Fruit fly (Drosophila melanogaster) whole organism, prepupa: ENCODE results near the gene RpL14.

Source experiments
- Blimp-1 ChIP-seq: fragments of 200-800 bp; sonication (Bioruptor generic); optimal IDR thresholded peaks from 3 replicates; lab custom pipeline; 2017; ENCODE audit warnings: missing biosample characterization, missing genetic modification characterization, mild to moderate bottlenecking, moderate library complexity, missing genetic modification reagents
- CG10631 ChIP-seq: fragments of 200-800 bp; sonication (Bioruptor generic); optimal IDR thresholded peaks from 2 replicates; lab custom pipeline; 2016; ENCODE audit warnings: missing biosample characterization, missing genetic modification characterization
- CG15336 ChIP-seq: fragments of 200-800 bp; sonication (Bioruptor generic); IDR thresholded peaks from 2 replicates; pipeline ENCODE4 v1.3.6; 2022; ENCODE audit warnings: missing biosample characterization, missing genetic modification characterization
- CG31627 ChIP-seq: fragments of 200-800 bp; sonication (Bioruptor generic); optimal IDR thresholded peaks from 3 replicates; lab custom pipeline; 2016; ENCODE audit warnings: missing biosample characterization, missing genetic modification characterization
- CG32006 ChIP-seq: fragments of 200-800 bp; sonication (Bioruptor generic); optimal IDR thresholded peaks from 3 replicates; lab custom pipeline; 2017; ENCODE audit warnings: missing biosample characterization, mild to moderate bottlenecking, missing genetic modification characterization
- CG3919 ChIP-seq: fragments of 200-800 bp; sonication (Bioruptor generic); optimal IDR thresholded peaks from 3 replicates; lab custom pipeline; 2016; ENCODE audit warnings: missing biosample characterization, missing genetic modification characterization
- CG6276 ChIP-seq: fragments of 200-800 bp; sonication (Bioruptor generic); optimal IDR thresholded peaks from 2 replicates; lab custom pipeline; 2017; ENCODE audit warnings: missing biosample characterization, mild to moderate bottlenecking, missing genetic modification characterization
- CG6808 ChIP-seq: fragments of 200-800 bp; sonication (Bioruptor generic); optimal IDR thresholded peaks from 3 replicates; lab custom pipeline; 2017; ENCODE audit warnings: missing biosample characterization, missing genetic modification characterization, mild to moderate bottlenecking, moderate library complexity, missing genetic modification reagents
- CG6854 ChIP-seq: fragments of 200-800 bp; sonication (Bioruptor generic); optimal IDR thresholded peaks from 2 replicates; lab custom pipeline; 2017; ENCODE audit warnings: missing biosample characterization, mild to moderate bottlenecking, missing genetic modification characterization
- CG7368 ChIP-seq: fragments of 200-800 bp; sonication (Bioruptor generic); optimal IDR thresholded peaks from 3 replicates; lab custom pipeline; 2016; ENCODE audit warnings: missing biosample characterization, missing genetic modification characterization
- CG8319 ChIP-seq: fragments of 200-800 bp; sonication (Bioruptor generic); optimal IDR thresholded peaks from 3 replicates; lab custom pipeline; 2016; ENCODE audit warnings: missing biosample characterization, missing genetic modification characterization
- Eip78C ChIP-seq: fragments of 200-800 bp; sonication (Bioruptor generic); peaks from one replicate; lab custom pipeline; 2016; ENCODE audit warnings: missing biosample characterization, missing genetic modification characterization
- Eip93F ChIP-seq: fragments of 200-800 bp; sonication (Bioruptor generic); optimal IDR thresholded peaks from 2 replicates; lab custom pipeline; 2016; ENCODE audit warnings: missing biosample characterization, mild to moderate bottlenecking, missing genetic modification characterization
- Ets21C ChIP-seq: fragments of 200-800 bp; sonication (Bioruptor generic); optimal IDR thresholded peaks from 3 replicates; lab custom pipeline; 2016; ENCODE audit warnings: missing biosample characterization, missing genetic modification characterization
- Ets96B ChIP-seq: fragments of 200-800 bp; optimal IDR thresholded peaks from 2 replicates; lab custom pipeline; 2019; ENCODE audit warnings: missing biosample characterization, mild to moderate bottlenecking, missing genetic modification characterization, moderate library complexity
- Gug ChIP-seq: fragments of 200-800 bp; sonication (Bioruptor generic); IDR thresholded peaks from 2 replicates; pipeline ENCODE4 v1.3.6; 2022; ENCODE audit warnings: missing biosample characterization, missing genetic modification characterization
- Hr38 ChIP-seq: sonication (Bioruptor generic); optimal IDR thresholded peaks from 2 replicates; lab custom pipeline; 2016; ENCODE audit warnings: missing biosample characterization, missing genetic modification characterization
- Hr39 ChIP-seq: fragments of 200-800 bp; sonication (Bioruptor generic); optimal IDR thresholded peaks from 2 replicates; lab custom pipeline; 2016; ENCODE audit warnings: missing biosample characterization, missing genetic modification characterization
- Hr4 ChIP-seq: fragments of 200-800 bp; sonication (Bioruptor generic); optimal IDR thresholded peaks from 3 replicates; lab custom pipeline; 2016; ENCODE audit warnings: missing biosample characterization, missing genetic modification characterization
- OdsH ChIP-seq: fragments of 200-800 bp; sonication (Bioruptor generic); optimal IDR thresholded peaks from 3 replicates; lab custom pipeline; 2016; ENCODE audit warnings: missing biosample characterization, missing genetic modification characterization
- Smox ChIP-seq: fragments of 200-800 bp; sonication (Bioruptor generic); optimal IDR thresholded peaks from 3 replicates; lab custom pipeline; 2016; ENCODE audit warnings: missing biosample characterization, missing genetic modification characterization
- Sox14 ChIP-seq: fragments of 200-800 bp; sonication (Bioruptor generic); optimal IDR thresholded peaks from 3 replicates; lab custom pipeline; 2016; ENCODE audit warnings: missing biosample characterization, missing genetic modification characterization
- achi ChIP-seq: fragments of 200-800 bp; sonication (Bioruptor generic); optimal IDR thresholded peaks from 3 replicates; lab custom pipeline; 2016; ENCODE audit warnings: missing biosample characterization, missing genetic modification characterization
- acj6 ChIP-seq: fragments of 200-800 bp; sonication (Bioruptor generic); optimal IDR thresholded peaks from 3 replicates; lab custom pipeline; 2016; ENCODE audit warnings: missing biosample characterization, missing genetic modification characterization
- dac ChIP-seq: fragments of 200-800 bp; sonication (Bioruptor generic); optimal IDR thresholded peaks from 2 replicates; lab custom pipeline; 2017; ENCODE audit warnings: missing biosample characterization, mild to moderate bottlenecking, missing genetic modification characterization
- dsx ChIP-seq: fragments of 200-800 bp; optimal IDR thresholded peaks from 3 replicates; lab custom pipeline; 2019; ENCODE audit warnings: missing biosample characterization, mild to moderate bottlenecking, missing genetic modification characterization, moderate library complexity; ENCODE audit not compliant: poor library complexity, severe bottlenecking
- eg ChIP-seq: fragments of 200-800 bp; sonication (Bioruptor generic); IDR thresholded peaks from 3 replicates; pipeline ENCODE4 v1.3.6; 2022; ENCODE audit warnings: missing biosample characterization, missing genetic modification characterization
- esn ChIP-seq: fragments of 200-800 bp; sonication (Bioruptor generic); optimal IDR thresholded peaks from 2 replicates; lab custom pipeline; 2016; ENCODE audit warnings: missing biosample characterization, mild to moderate bottlenecking, missing genetic modification characterization, moderate library complexity
- fd59A ChIP-seq: fragments of 200-800 bp; sonication (Bioruptor generic); optimal IDR thresholded peaks from 2 replicates; lab custom pipeline; 2017; ENCODE audit warnings: missing biosample characterization, mild to moderate bottlenecking, missing genetic modification characterization, missing genetic modification reagents
- fkh ChIP-seq: fragments of 200-800 bp; sonication (Bioruptor generic); optimal IDR thresholded peaks from 3 replicates; lab custom pipeline; 2017; ENCODE audit warnings: missing biosample characterization, mild to moderate bottlenecking, missing genetic modification characterization, moderate library complexity
- pdm3 ChIP-seq: fragments of 200-800 bp; sonication (Bioruptor generic); optimal IDR thresholded peaks from 3 replicates; lab custom pipeline; 2016; ENCODE audit warnings: missing biosample characterization, missing genetic modification characterization
- salr ChIP-seq, 2 experiments: fragments of 200-800 bp; sonication (Bioruptor generic); optimal IDR thresholded peaks; 3 replicates each; lab custom pipeline; 2016 to 2018; ENCODE audit warnings: missing biosample characterization in 2 of 2, missing genetic modification characterization in 2 of 2, mild to moderate bottlenecking in 1 of 2
- spab ChIP-seq: fragments of 200-800 bp; sonication (Bioruptor generic); optimal IDR thresholded peaks from 2 replicates; lab custom pipeline; 2017; ENCODE audit warnings: missing biosample characterization, mild to moderate bottlenecking, missing genetic modification characterization, missing genetic modification reagents
- ss ChIP-seq, 2 experiments: fragments of 200-800 bp; sonication (Bioruptor generic); optimal IDR thresholded peaks; 2 replicates in 1 of 2; 3 replicates in 1 of 2; lab custom pipeline; 2017 to 2018; ENCODE audit warnings: mild to moderate bottlenecking in 2 of 2, missing biosample characterization in 2 of 2, missing genetic modification characterization in 2 of 2, moderate library complexity in 1 of 2
- svp ChIP-seq: fragments of 200-800 bp; sonication (Bioruptor generic); peaks from one replicate; lab custom pipeline; 2016; ENCODE audit warnings: missing biosample characterization, missing genetic modification characterization
- topi ChIP-seq: fragments of 200-800 bp; sonication (Bioruptor generic); optimal IDR thresholded peaks from 3 replicates; lab custom pipeline; 2016; ENCODE audit warnings: missing biosample characterization, missing genetic modification characterization
- vri ChIP-seq: fragments of 200-800 bp; sonication (Bioruptor generic); optimal IDR thresholded peaks from 3 replicates; lab custom pipeline; 2016; ENCODE audit warnings: missing biosample characterization, mild to moderate bottlenecking, missing genetic modification characterization

Gene RpL14

dm6 chr3L:8560637-8561036, 40.2 kb upstream of the RpL14 start:
- TF ChIP-seq fd59A (GFP tag; lab: Kevin White, UChicago) = no peak

DNA sequence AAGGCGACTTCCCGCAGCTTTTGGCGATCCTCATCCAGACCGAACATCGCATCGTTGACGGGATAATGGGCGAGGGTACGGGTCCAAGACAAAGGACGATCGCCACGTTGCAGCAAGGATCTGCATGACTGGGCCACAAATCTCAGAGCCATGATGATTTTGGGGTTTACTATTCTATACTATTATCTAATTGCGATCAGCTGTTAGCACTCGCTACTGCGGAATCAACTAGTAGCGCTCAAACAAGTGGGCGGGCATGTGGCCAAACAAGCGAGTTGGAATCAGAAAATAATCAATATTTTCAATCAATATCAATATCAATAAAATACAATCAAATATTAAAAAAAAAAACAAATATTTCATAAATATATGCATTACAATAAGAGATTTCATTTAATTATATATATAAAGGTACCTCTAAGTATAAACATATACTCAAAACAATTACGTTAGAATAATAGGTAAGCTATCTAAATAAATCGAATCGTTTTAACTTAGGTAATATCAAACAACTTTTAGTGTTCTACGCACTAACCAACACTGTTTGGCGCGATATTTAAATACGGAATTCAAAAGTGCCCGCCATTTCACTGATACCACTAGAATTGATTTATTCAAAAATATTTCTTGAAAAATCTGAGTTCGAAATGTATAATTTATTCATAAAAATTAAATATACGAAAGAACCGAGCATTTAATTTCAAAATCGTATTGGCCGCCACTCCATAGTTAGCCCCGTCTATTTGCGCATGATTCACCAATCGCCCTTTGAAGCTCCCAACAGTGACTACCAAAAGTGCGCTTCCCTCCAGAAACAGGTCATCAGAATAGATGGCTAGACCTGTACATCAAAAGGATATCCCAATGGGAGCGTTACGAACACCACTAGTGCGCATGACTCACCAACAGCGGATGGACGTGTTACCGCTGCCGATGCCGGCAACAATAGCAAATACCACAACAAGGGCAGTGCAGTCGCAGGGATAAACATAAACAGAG, 24.7 kb upstream of the RpL14 start, which contains the start of the genes CG6638 and CG43078:
TSS of gene CG6638 (minus strand) at position 235 of the 999 bp plus-strand sequence.
TSS of gene CG43078 (plus strand) at position 965 of the 999 bp plus-strand sequence.
- TF ChIP-seq vri (GFP tag; lab: Kevin White, UChicago) (peak; percentile 72), CG10631 (peak; percentile 42), eg (GFP tag; lab: Robert Waterston, UW) (0 out of 3 replicates have a peak, but pooled peaks have one; percentile 13), CG8319 (GFP tag; lab: Kevin White, UChicago) (no peak), esn (peak; percentile 24), svp (peak; percentile 21)

dm6 chr3L:8578470-8578869, 22.3 kb upstream of the RpL14 start:
- TF ChIP-seq Ets96B (no peak), CG15336 (0 out of 2 replicates have a peak, but pooled peaks have one; percentile 9), Blimp-1 (GFP tag; lab: Kevin White, UChicago) (no peak), Gug (no peak), vri (GFP tag; lab: Kevin White, UChicago) (no peak), fkh (GFP tag; lab: Kevin White, UChicago) (no peak), Hr4 (no peak)

- no peak for TF ChIP-seq dsx (GFP tag; lab: Kevin White, UChicago)
- TF ChIP-seq CG6808 (GFP tag; lab: Kevin White, UChicago) = no peak
- no peak for TF ChIP-seq OdsH (GFP tag; lab: Kevin White, UChicago)
- TF ChIP-seq salr (GFP tag; optimal IDR thresholded peaks at IDR 0.05; lab: Kevin White, UChicago) = no peak
- no peak for TF ChIP-seq Smox (GFP tag; lab: Kevin White, UChicago)
- TF ChIP-seq eg (GFP tag; lab: Robert Waterston, UW) = no peak
- no peak for TF ChIP-seq CG31627
- TF ChIP-seq svp = no peak
- TF ChIP-seq Sox14 (GFP tag; lab: Kevin White, UChicago) = no peak
- no peak for TF ChIP-seq spab (GFP tag; lab: Kevin White, UChicago)
- TF ChIP-seq Hr38 (GFP tag; lab: Kevin White, UChicago) = no peak
- TF ChIP-seq Gug = no peak
- TF ChIP-seq Ets21C (GFP tag; lab: Kevin White, UChicago) = no peak
- no peak for TF ChIP-seq ss (GFP tag; optimal IDR thresholded peaks at IDR 0.05; lab: Kevin White, UChicago)
- no peak for TF ChIP-seq CG8319 (GFP tag; lab: Kevin White, UChicago)
- TF ChIP-seq acj6 = no peak
These were observed 21.3 kb upstream of the RpL14 start for dm6 chr3L:8579513-8579912.

DNA sequence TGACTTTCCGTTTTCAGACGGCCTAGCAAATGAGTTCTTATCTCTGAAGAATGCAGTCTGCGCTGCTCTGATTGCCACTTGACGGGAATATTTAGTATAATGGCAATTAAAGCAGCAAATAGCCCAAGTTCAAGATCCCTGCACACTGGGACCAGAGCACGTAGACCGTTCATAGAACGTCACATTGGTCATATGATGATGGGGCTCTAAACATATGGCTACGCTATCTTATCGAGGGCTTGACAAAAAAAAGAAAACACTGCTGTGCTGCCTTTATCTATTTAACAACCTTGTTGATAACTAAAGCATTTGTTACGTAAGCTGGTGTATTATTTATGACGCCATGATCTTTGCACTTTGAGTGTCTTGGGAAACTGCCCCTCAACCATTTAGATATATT, 20.0 kb upstream of the RpL14 start:
- TF ChIP-seq Eip78C = peak; percentile 3
- TF ChIP-seq vri (GFP tag; lab: Kevin White, UChicago) = peak; percentile 73
- no peak for TF ChIP-seq CG6276
- TF ChIP-seq svp = peak; percentile 60

- TF ChIP-seq CG7368 (GFP tag; lab: Kevin White, UChicago) (no peak), CG3919 (GFP tag; lab: Kevin White, UChicago) (no peak), Eip93F (GFP tag; lab: Kevin White, UChicago) (no peak), Hr39 (no peak), pdm3 (GFP tag; lab: Kevin White, UChicago) (no peak), dac (no peak), CG6276 (no peak), topi (GFP tag; lab: Kevin White, UChicago) (no peak), CG15336 (no peak), Ets21C (GFP tag; lab: Kevin White, UChicago) (no peak), achi (GFP tag; lab: Kevin White, UChicago) (no peak), CG6854 (no peak), svp (no peak), CG31627 (no peak), Hr38 (GFP tag; lab: Kevin White, UChicago) (no peak), CG32006 (GFP tag; lab: Kevin White, UChicago) (no peak)
These were observed 18.6 kb upstream of the RpL14 start for dm6 chr3L:8582105-8582707.
